Fruit fly (Drosophila melanogaster): ENCODE results near the gene Adh.

DNA sequence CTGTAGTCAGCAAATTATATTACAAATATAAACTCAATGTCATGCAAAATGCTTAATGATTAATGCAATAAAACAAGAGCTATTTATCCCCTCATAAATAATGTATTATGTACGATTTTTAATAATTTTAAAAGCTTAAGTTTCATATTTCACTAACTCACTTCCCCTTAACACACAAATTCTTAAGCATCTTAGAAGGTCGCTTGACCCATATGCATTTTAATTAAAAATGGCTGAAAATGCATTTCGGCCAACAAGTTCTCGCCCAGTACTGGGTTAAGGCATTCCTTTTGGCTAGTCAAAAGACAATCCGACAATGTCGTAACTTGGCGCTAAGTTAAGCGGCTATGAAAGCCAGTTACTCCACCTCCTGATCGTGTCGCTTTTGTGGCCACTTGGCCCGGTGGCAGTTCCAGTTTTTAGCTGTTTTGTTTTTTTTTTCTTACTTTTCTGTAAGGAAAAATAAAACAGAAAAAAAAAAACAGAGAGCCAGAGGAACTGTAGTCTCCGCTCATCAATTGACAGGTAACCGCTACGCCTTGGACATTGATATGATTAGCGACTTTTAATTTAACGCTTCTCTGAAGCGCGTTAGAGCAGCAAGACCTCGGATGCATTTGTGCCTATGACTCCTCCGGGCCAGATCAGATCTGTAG, 49.7 kb downstream of the Adh start:
- TF ChIP-seq gl (tag; optimal IDR thresholded peaks at IDR 0.05) (peak; percentile 65), CG15710 (tag; optimal IDR thresholded peaks at IDR 0.05) (peak; percentile 43), Pif1B (GFP tag; optimal IDR thresholded peaks at IDR 0.05) (no peak)

Data from whole organism, pupa.